Worm (Caenorhabditis elegans) whole organism, L3 larva: ENCODE data around the gene str-27.

Source experiments
- lin-15B ChIP-seq: fragments of 150-350 bp; optimal IDR thresholded peaks from 2 replicates; lab custom pipeline; 2014; ENCODE audit warnings: missing biosample characterization, missing genetic modification characterization
- nhr-12 ChIP-seq: fragments of 150-350 bp; optimal IDR thresholded peaks from 2 replicates; lab custom pipeline; 2014; ENCODE audit warnings: missing biosample characterization, missing genetic modification characterization
- nhr-237 ChIP-seq: fragments of 150-350 bp; optimal IDR thresholded peaks from 2 replicates; lab custom pipeline; 2014; ENCODE audit warnings: missing biosample characterization, missing genetic modification characterization
- zag-1 ChIP-seq: fragments of 150-350 bp; optimal IDR thresholded peaks from 2 replicates; lab custom pipeline; 2014; ENCODE audit warnings: missing biosample characterization, missing genetic modification characterization
- ztf-11 ChIP-seq: fragments of 150-350 bp; optimal IDR thresholded peaks from 2 replicates; lab custom pipeline; 2014; ENCODE audit warnings: missing biosample characterization, missing genetic modification characterization

ce11 chrV:15732209-15732608, 3.4 kb downstream of the str-27 start, which contains the start of gene str-38:
- TF ChIP-seq ztf-11 (tag; lab: Kevin White, UChicago) (no peak), lin-15B (no peak), zag-1 (tag; lab: Kevin White, UChicago) (no peak), nhr-237 (tag; lab: Kevin White, UChicago) (no peak), nhr-12 (tag; lab: Kevin White, UChicago) (no peak)
